Worm (Caenorhabditis elegans): ENCODE measurements around the gene T02C5.1.
A peak's percentile ranks its signal among the peaks of the same experiment; 100 is the strongest.

Gene T02C5.1

ce11 chrX:2698197-2698800 is 3.6 kb downstream of the T02C5.1 start (continued):
- TF ChIP-seq spr-3 (GFP tag; optimal IDR thresholded peaks at IDR 0.05) (no peak), daf-16 (GFP tag; optimal IDR thresholded peaks at IDR 0.05) (no peak), daf-16 (tag; optimal IDR thresholded peaks at IDR 0.05) (peak; percentile 69), fkh-10 (GFP tag; optimal IDR thresholded peaks at IDR 0.05) (no peak), snpc-4 (tag; optimal IDR thresholded peaks at IDR 0.05) (no peak), T20F7.1 (GFP tag; optimal IDR thresholded peaks at IDR 0.05) (no peak), Y105C5A.15 (GFP tag; IDR thresholded peaks at IDR 0.05) (0 out of 2 replicates have a peak, but pooled peaks have one; percentile 5), Y5F2A.4 (GFP tag; optimal IDR thresholded peaks at IDR 0.05) (peak; percentile 26), nhr-6 (tag; optimal IDR thresholded peaks at IDR 0.05) (no peak), dmd-8 (GFP tag; IDR thresholded peaks at IDR 0.05) (no peak), mxl-3 (GFP tag; optimal IDR thresholded peaks at IDR 0.05) (no peak), hlh-30 (tag; optimal IDR thresholded peaks at IDR 0.05; ENCODE audit: insufficient read depth) (no peak), snpc-1.2 (GFP tag; IDR thresholded peaks at IDR 0.05) (no peak), pha-4 (GFP tag; IDR thresholded peaks at IDR 0.05) (peak; percentile 54; the same call in 1 of the 2 replicates), pha-4 (tag; optimal IDR thresholded peaks at IDR 0.05) (no peak), egl-27 (tag; optimal IDR thresholded peaks at IDR 0.05) (no peak), F26F4.8 (GFP tag; conservative IDR thresholded peaks at IDR 0.05) (no peak), nhr-41 (GFP tag; IDR thresholded peaks at IDR 0.05) (no peak), nhr-77 (tag; optimal IDR thresholded peaks at IDR 0.05) (peak; percentile 41), duxl-1 (tag; optimal IDR thresholded peaks at IDR 0.05; ENCODE audit: poor library complexity) (peak; percentile 19), cey-2 (tag; optimal IDR thresholded peaks at IDR 0.05; ENCODE audit: borderline replicate concordance, insufficient read depth) (no peak), saeg-2 (GFP tag; IDR thresholded peaks at IDR 0.05) (0 out of 2 replicates have a peak, but pooled peaks have one; percentile 24), nhr-48 (tag; optimal IDR thresholded peaks at IDR 0.05) (no peak), mdt-29 (GFP tag; IDR thresholded peaks at IDR 0.05) (no peak), attf-4 (tag; optimal IDR thresholded peaks at IDR 0.05) (no peak), rbr-2 (tag; optimal IDR thresholded peaks at IDR 0.05) (no peak), mes-2 (tag; optimal IDR thresholded peaks at IDR 0.05; ENCODE audit: poor library complexity, severe bottlenecking) (peak; percentile 57), lsy-2 (tag; optimal IDR thresholded peaks at IDR 0.05) (no peak), ceh-20 (GFP tag; IDR thresholded peaks at IDR 0.05) (no peak), daf-19 (GFP tag; conservative IDR thresholded peaks at IDR 0.05) (no peak), nhr-76 (tag; optimal IDR thresholded peaks at IDR 0.05) (no peak), madf-5 (GFP tag; IDR thresholded peaks at IDR 0.05) (0 out of 4 replicates have a peak, but pooled peaks of 1 of the 2 experiments have one; percentile 27), ceh-62 (tag; optimal IDR thresholded peaks at IDR 0.05) (no peak), arid-1 (GFP tag; conservative IDR thresholded peaks at IDR 0.05) (peak; percentile 52; the same call in 1 of the 2 replicates), aha-1 (tag) (no peak), nhr-11 (tag; optimal IDR thresholded peaks at IDR 0.05) (no peak), fos-1 (tag; optimal IDR thresholded peaks at IDR 0.05) (peak; percentile 4), ZK546.5 (tag; optimal IDR thresholded peaks at IDR 0.05) (no peak), dmd-6 (GFP tag; IDR thresholded peaks at IDR 0.05) (no peak), ceh-28 (tag; optimal IDR thresholded peaks at IDR 0.05) (no peak), ceh-82 (tag; optimal IDR thresholded peaks at IDR 0.05) (no peak), T26A8.4 (GFP tag; IDR thresholded peaks at IDR 0.05) (peak; percentile 85), dve-1 (tag; optimal IDR thresholded peaks at IDR 0.05; ENCODE audit: insufficient read depth) (peak; percentile 64), ceh-32 (tag; optimal IDR thresholded peaks at IDR 0.05; ENCODE audit: poor library complexity) (no peak), madf-9 (GFP tag; conservative IDR thresholded peaks at IDR 0.05) (no peak), ctbp-1 (GFP tag; IDR thresholded peaks at IDR 0.05) (no peak), vab-7 (GFP tag; IDR thresholded peaks at IDR 0.05) (no peak), hlh-11 (tag; optimal IDR thresholded peaks at IDR 0.05) (peak; percentile 17), aly-2 (tag; optimal IDR thresholded peaks at IDR 0.05) (no peak), sdz-12 (GFP tag; optimal IDR thresholded peaks at IDR 0.05) (no peak), ces-1 (GFP tag; optimal IDR thresholded peaks at IDR 0.05) (no peak)

Measured in whole organism, L4 larva.